Fruit fly (Drosophila melanogaster): ENCODE data around the gene Rim2.

DNA sequence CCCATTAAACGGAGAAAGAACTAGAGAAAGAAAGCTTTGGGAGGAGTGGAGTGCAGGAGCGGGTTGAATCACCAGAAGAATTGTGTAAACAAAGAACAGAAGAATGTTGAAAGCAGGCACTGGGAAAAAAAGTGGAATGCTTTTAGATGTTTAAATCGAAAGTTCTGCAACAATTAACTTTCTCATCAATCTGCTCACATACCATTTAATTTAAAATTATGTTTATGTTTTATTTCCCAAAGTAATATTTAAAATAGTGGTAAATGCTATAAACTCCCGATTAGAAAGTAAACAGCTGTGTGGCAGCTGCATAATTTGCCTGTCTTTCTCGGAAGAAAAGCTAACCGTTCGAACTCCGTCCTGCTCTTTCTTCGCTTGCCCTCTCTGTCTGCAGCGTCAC, 13.9 kb upstream of the Rim2 start:
- TF ChIP-seq CG13204 (GFP tag; optimal IDR thresholded peaks at IDR 0.05) (no peak), CG32121 (GFP tag; IDR thresholded peaks at IDR 0.05) (no peak), Snoo (tag; optimal IDR thresholded peaks at IDR 0.05) (no peak)

All from whole organism, pupa.